Fruit fly (Drosophila melanogaster) whole organism, adult: ENCODE data around the gene PpD6.
A peak's percentile ranks its signal among the peaks of the same experiment; 100 is the strongest.

ENCODE experiments used
- CG11617 ChIP-seq: fragments of 200-800 bp; sonication (Bioruptor generic); optimal IDR thresholded peaks from 2 replicates; lab custom pipeline; 2017; ENCODE audit warnings: mild to moderate bottlenecking, missing biosample characterization, missing genetic modification reagents, missing genetic modification characterization
- CG12768 ChIP-seq: fragments of 200-800 bp; sonication (Bioruptor generic); optimal IDR thresholded peaks from 2 replicates; lab custom pipeline; 2017; ENCODE audit warnings: missing biosample characterization, missing genetic modification characterization, mild to moderate bottlenecking, moderate library complexity, missing genetic modification reagents
- CG1620 ChIP-seq: fragments of 200-800 bp; sonication (Bioruptor generic); optimal IDR thresholded peaks from 2 replicates; lab custom pipeline; 2016; ENCODE audit warnings: missing biosample characterization, missing genetic modification characterization
- CG33017 ChIP-seq: fragments of 200-800 bp; sonication (Bioruptor generic); optimal IDR thresholded peaks from 2 replicates; lab custom pipeline; 2018; ENCODE audit warnings: missing biosample characterization, mild to moderate bottlenecking, missing genetic modification characterization, moderate library complexity
- CG5204 ChIP-seq: fragments of 200-800 bp; sonication (Bioruptor generic); optimal IDR thresholded peaks from 2 replicates; lab custom pipeline; 2016; ENCODE audit warnings: missing biosample characterization, missing genetic modification characterization
- CG7101 ChIP-seq: fragments of 200-800 bp; sonication (Bioruptor generic); optimal IDR thresholded peaks from 2 replicates; lab custom pipeline; 2018; ENCODE audit warnings: missing biosample characterization, mild to moderate bottlenecking, missing genetic modification characterization, moderate library complexity
- Clk ChIP-seq: fragments of 200-800 bp; sonication (Bioruptor generic); optimal IDR thresholded peaks from 2 replicates; lab custom pipeline; 2017; ENCODE audit warnings: missing biosample characterization, missing genetic modification characterization
- Crg-1 ChIP-seq: fragments of 200-800 bp; sonication (Bioruptor generic); optimal IDR thresholded peaks from 2 replicates; lab custom pipeline; 2016; ENCODE audit warnings: missing biosample characterization, missing genetic modification characterization
- Hr96 ChIP-seq: fragments of 200-800 bp; sonication (Bioruptor generic); optimal IDR thresholded peaks from 2 replicates; lab custom pipeline; 2016; ENCODE audit warnings: missing biosample characterization, missing genetic modification characterization
- cic ChIP-seq: fragments of 200-800 bp; sonication (Bioruptor generic); optimal IDR thresholded peaks from 2 replicates; lab custom pipeline; 2017; ENCODE audit warnings: missing biosample characterization, mild to moderate bottlenecking, missing genetic modification characterization, moderate library complexity
- kay ChIP-seq: fragments of 200-800 bp; sonication (Bioruptor generic); peaks from one replicate; lab custom pipeline; 2016; ENCODE audit warnings: missing biosample characterization, missing genetic modification characterization, borderline replicate concordance
- ovo ChIP-seq: fragments of 200-800 bp; sonication (Bioruptor generic); optimal IDR thresholded peaks from 2 replicates; lab custom pipeline; 2016; ENCODE audit warnings: missing biosample characterization, missing genetic modification characterization
- pad ChIP-seq: fragments of 200-800 bp; sonication (Bioruptor generic); optimal IDR thresholded peaks from 3 replicates; lab custom pipeline; 2017; ENCODE audit warnings: missing biosample characterization, missing genetic modification characterization, mild to moderate bottlenecking, moderate library complexity, missing genetic modification reagents
- toe ChIP-seq: fragments of 200-800 bp; sonication (Bioruptor generic); optimal IDR thresholded peaks from 2 replicates; lab custom pipeline; 2016; ENCODE audit warnings: missing biosample characterization, missing genetic modification characterization

dm6 chr2L:3158260-3159072, 49.0 kb downstream of the PpD6 start:
- TF ChIP-seq CG33017 (tag; lab: Kevin White, UChicago), result no peak
- peak; percentile 99 for TF ChIP-seq kay (GFP tag; lab: Kevin White, UChicago)
- peak; percentile 30 for TF ChIP-seq pad (GFP tag; lab: Kevin White, UChicago)
- TF ChIP-seq Hr96, result peak; percentile 15
- TF ChIP-seq Clk (GFP tag; lab: Kevin White, UChicago), result no peak
- peak; percentile 53 for TF ChIP-seq CG11617
- TF ChIP-seq CG5204 (GFP tag; lab: Kevin White, UChicago), result peak; percentile 49
- TF ChIP-seq CG12768 (GFP tag; lab: Kevin White, UChicago), result peak; percentile 21
- TF ChIP-seq CG7101 (tag; lab: Kevin White, UChicago), result peak; percentile 75
- peak; percentile 94 for TF ChIP-seq ovo (GFP tag; lab: Kevin White, UChicago)
- TF ChIP-seq toe, result peak; percentile 26
- peak; percentile 64 for TF ChIP-seq cic (GFP tag; lab: Kevin White, UChicago)
- peak; percentile 4 for TF ChIP-seq CG1620 (GFP tag; lab: Kevin White, UChicago)
- no peak for TF ChIP-seq Crg-1 (GFP tag; lab: Kevin White, UChicago)
